Worm (Caenorhabditis elegans): ENCODE results near the gene F38B2.4.

Gene F38B2.4

ce11 chrX:11287617-11288016 lies at the start of gene F38B2.4:
Gene F38B2.4, minus strand, starts transcription at chrX:11287717.
- TF ChIP-seq egl-13 (tag; optimal IDR thresholded peaks at IDR 0.05) (no peak), lsy-2 (tag; optimal IDR thresholded peaks at IDR 0.05) (no peak), rnt-1 (tag; optimal IDR thresholded peaks at IDR 0.05) (peak; percentile 17), fkh-8 (tag; optimal IDR thresholded peaks at IDR 0.05) (no peak), lin-14 (GFP tag; optimal IDR thresholded peaks at IDR 0.05) (peak; percentile 62), skn-1 (tag; optimal IDR thresholded peaks at IDR 0.05) (no peak), nhr-85 (tag) (peak; percentile 24), C34B4.2 (tag; optimal IDR thresholded peaks at IDR 0.05) (no peak), pqm-1 (tag; optimal IDR thresholded peaks at IDR 0.05) (no peak), pag-3 (tag; optimal IDR thresholded peaks at IDR 0.05; ENCODE audit: borderline replicate concordance, insufficient read depth) (peak; percentile 37)

- TF ChIP-seq nhr-77 (tag; optimal IDR thresholded peaks at IDR 0.05) (no peak), nhr-19 (GFP tag; conservative IDR thresholded peaks at IDR 0.05) (no peak), hlh-17 (GFP tag; optimal IDR thresholded peaks at IDR 0.05; ENCODE audit: borderline replicate concordance) (no peak), nhr-28 (tag; optimal IDR thresholded peaks at IDR 0.05) (no peak), pqm-1 (tag; optimal IDR thresholded peaks at IDR 0.05) (no peak), snu-23 (GFP tag; optimal IDR thresholded peaks at IDR 0.05) (no peak), rnt-1 (tag; optimal IDR thresholded peaks at IDR 0.05) (no peak), lin-14 (GFP tag; optimal IDR thresholded peaks at IDR 0.05) (no peak), egl-13 (tag; optimal IDR thresholded peaks at IDR 0.05) (no peak), sptf-1 (tag; optimal IDR thresholded peaks at IDR 0.05) (no peak), snpc-4 (tag; optimal IDR thresholded peaks at IDR 0.05) (no peak), xbp-1 (tag; optimal IDR thresholded peaks at IDR 0.05) (no peak), ama-1 (optimal IDR thresholded peaks at IDR 0.05) (no peak), skn-1 (tag; optimal IDR thresholded peaks at IDR 0.05) (no peak), blmp-1 (tag; optimal IDR thresholded peaks at IDR 0.05) (no peak), unc-98 (GFP tag; IDR thresholded peaks at IDR 0.05) (no peak), lin-15B (tag; optimal IDR thresholded peaks at IDR 0.05) (no peak)
These were observed 49.6 kb upstream of the F38B2.4 start for ce11 chrX:11337095-11337494.

ce11 chrX:11329424-11329823 lies 41.9 kb upstream of the F38B2.4 start, which contains the start of gene npr-9:
Gene npr-9, plus strand, starts transcription at chrX:11329724.
- TF ChIP-seq nhr-84 (tag; optimal IDR thresholded peaks at IDR 0.05) (no peak), unc-30 (tag; optimal IDR thresholded peaks at IDR 0.05) (no peak), ceh-90 (tag; optimal IDR thresholded peaks at IDR 0.05) (no peak), pqm-1 (tag; optimal IDR thresholded peaks at IDR 0.05) (no peak), tbx-2 (tag; optimal IDR thresholded peaks at IDR 0.05) (no peak), nhr-76 (tag; optimal IDR thresholded peaks at IDR 0.05) (no peak), rnt-1 (tag; optimal IDR thresholded peaks at IDR 0.05) (no peak), lir-3 (tag; optimal IDR thresholded peaks at IDR 0.05; ENCODE audit: poor library complexity) (no peak), vab-15 (tag; optimal IDR thresholded peaks at IDR 0.05) (no peak), C34B4.2 (tag; optimal IDR thresholded peaks at IDR 0.05) (no peak), nhr-85 (tag) (no peak), nhr-28 (tag; optimal IDR thresholded peaks at IDR 0.05) (no peak), mep-1 (tag; optimal IDR thresholded peaks at IDR 0.05) (no peak), nhr-19 (GFP tag; conservative IDR thresholded peaks at IDR 0.05) (no peak), fos-1 (tag; optimal IDR thresholded peaks at IDR 0.05) (no peak), hlh-17 (GFP tag; optimal IDR thresholded peaks at IDR 0.05; ENCODE audit: borderline replicate concordance) (no peak)

ce11 chrX:11328710-11329109 lies 41.2 kb upstream of the F38B2.4 start:
- TF ChIP-seq egl-13 (tag; optimal IDR thresholded peaks at IDR 0.05) (no peak), hlh-4 (tag; optimal IDR thresholded peaks at IDR 0.05) (no peak), efl-1 (optimal IDR thresholded peaks at IDR 0.05) (no peak), efl-1 (GFP tag; optimal IDR thresholded peaks at IDR 0.05 in 1 of 2) (peak in 1 of 2 experiments; percentile 53), nhr-20 (tag; optimal IDR thresholded peaks at IDR 0.05) (no peak), lin-14 (GFP tag; optimal IDR thresholded peaks at IDR 0.05) (peak; percentile 63)

- TF ChIP-seq ceh-82 (tag; optimal IDR thresholded peaks at IDR 0.05) (no peak), blmp-1 (tag; optimal IDR thresholded peaks at IDR 0.05) (peak; percentile 14), nhr-237 (tag; optimal IDR thresholded peaks at IDR 0.05) (no peak), unc-30 (tag; optimal IDR thresholded peaks at IDR 0.05) (no peak)
These were observed 39.3 kb upstream of the F38B2.4 start, which contains the start of gene ZK455.5 for ce11 chrX:11326827-11327226. Gene ZK455.5, minus strand, starts transcription at chrX:11326927.

Measured in whole organism, L1 larva.